Fruit fly (Drosophila melanogaster): Measurements from ENCODE around the gene CG9636.
A peak's percentile ranks its signal among the peaks of the same experiment; 100 is the strongest.

The CG9636 gene

DNA sequence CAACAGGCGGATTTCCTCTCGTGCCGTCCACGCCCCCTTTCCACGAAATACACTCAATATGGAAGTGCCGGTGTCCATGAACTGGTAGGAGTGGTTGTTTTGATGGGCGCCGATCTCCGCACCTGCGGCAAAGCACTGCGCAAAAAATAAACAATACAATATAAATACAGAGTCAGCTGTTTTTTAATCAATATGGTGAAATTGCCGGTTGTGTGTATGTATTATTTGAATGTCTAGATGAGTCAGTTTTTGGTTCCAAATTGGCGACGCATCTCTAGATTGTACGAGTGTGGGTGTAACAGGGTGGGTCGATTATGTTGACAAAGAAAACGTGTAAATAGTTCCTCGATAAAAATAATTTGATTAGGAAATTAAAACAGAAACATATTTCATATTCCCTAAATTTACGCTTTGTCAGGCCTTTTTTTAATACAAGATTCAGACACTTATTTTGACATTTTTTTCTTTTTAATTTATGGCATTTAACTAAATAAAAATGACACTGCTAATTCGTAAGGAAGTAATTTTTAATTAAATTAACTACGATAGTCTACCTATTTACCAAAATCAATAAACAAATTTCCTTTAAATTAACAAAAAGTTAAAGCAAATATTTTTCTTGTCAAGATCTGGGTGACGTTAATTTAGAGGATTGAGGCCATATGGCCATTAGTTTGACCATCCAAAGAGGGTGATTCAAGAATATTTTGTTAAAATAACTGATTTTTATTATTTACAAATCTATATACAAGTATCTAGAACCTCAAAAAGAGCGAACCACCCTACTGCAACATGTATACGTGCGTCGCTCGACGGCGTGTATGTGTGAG is 3.9 kb downstream of the CG9636 start (continued):
- TF ChIP-seq CG14441 (GFP tag; IDR thresholded peaks at IDR 0.05) (peak; percentile 59), CG18619 (GFP tag; optimal IDR thresholded peaks at IDR 0.05) (peak; percentile 95), lbe (GFP tag; optimal IDR thresholded peaks at IDR 0.05) (peak; percentile 56), esg (GFP tag; conservative IDR thresholded peaks at IDR 0.05) (no peak; the same call in none of the 2 replicates), CG3847 (GFP tag; IDR thresholded peaks at IDR 0.05) (peak; percentile 78; the same call in 1 of the 2 replicates), CrebB (tag; optimal IDR thresholded peaks at IDR 0.05) (peak; percentile 29), CG31365 (tag; optimal IDR thresholded peaks at IDR 0.05) (no peak), ara (GFP tag; IDR thresholded peaks at IDR 0.05) (peak; percentile 70), Ada2b (GFP tag; IDR thresholded peaks at IDR 0.05) (peak; percentile 81), CG14860 (GFP tag; IDR thresholded peaks at IDR 0.05; ENCODE audit: partially characterized antibody) (no peak), CG34224 (GFP tag; IDR thresholded peaks at IDR 0.05; ENCODE audit: partially characterized antibody) (no peak), knrl (GFP tag; IDR thresholded peaks at IDR 0.05; ENCODE audit: partially characterized antibody) (no peak), dimm (GFP tag; IDR thresholded peaks at IDR 0.05) (no peak), Mad (GFP tag; optimal IDR thresholded peaks at IDR 0.05) (peak; percentile 72), Hr78 (GFP tag; optimal IDR thresholded peaks at IDR 0.05) (peak in 1 of 2 experiments; percentile 87), sob (GFP tag; IDR thresholded peaks at IDR 0.05) (peak; percentile 72; the same call in 1 of the 2 replicates), Ets65A (GFP tag) (peak; percentile 78), CG7357 (GFP tag; IDR thresholded peaks at IDR 0.05) (peak; percentile 76; the same call in 2 of the 3 replicates), h (optimal IDR thresholded peaks at IDR 0.05) (no peak), CG7745 (tag; optimal IDR thresholded peaks at IDR 0.05) (no peak), az2 (GFP tag; optimal IDR thresholded peaks at IDR 0.05) (peak; percentile 91), CG11723 (GFP tag; optimal IDR thresholded peaks at IDR 0.05) (peak; percentile 89), nom (GFP tag; optimal IDR thresholded peaks at IDR 0.05) (peak; percentile 79), CG2202 (tag; optimal IDR thresholded peaks at IDR 0.05) (peak; percentile 51), CG12659 (GFP tag; optimal IDR thresholded peaks at IDR 0.05) (peak; percentile 95), ham (GFP tag; IDR thresholded peaks at IDR 0.05) (no peak), tx (GFP tag; optimal IDR thresholded peaks at IDR 0.05) (peak; percentile 71), Xbp1 (GFP tag; optimal IDR thresholded peaks at IDR 0.05) (peak; percentile 87), sr (GFP tag; IDR thresholded peaks at IDR 0.05) (peak; percentile 11; the same call in 2 of the 3 replicates), pfk (GFP tag; optimal IDR thresholded peaks at IDR 0.05) (no peak), D19B (GFP tag; optimal IDR thresholded peaks at IDR 0.05) (peak; percentile 83), kay (GFP tag; optimal IDR thresholded peaks at IDR 0.05) (peak; percentile 81), CG4328 (GFP tag; optimal IDR thresholded peaks at IDR 0.05) (peak; percentile 93), CG15479 (GFP tag; optimal IDR thresholded peaks at IDR 0.05) (no peak), NFAT (GFP tag; IDR thresholded peaks at IDR 0.05) (peak; percentile 46), hth (optimal IDR thresholded peaks at IDR 0.05) (no peak), CG3726 (GFP tag; IDR thresholded peaks at IDR 0.05) (peak; percentile 62; the same call in 1 of the 3 replicates), Gug (GFP tag; IDR thresholded peaks at IDR 0.05) (peak; percentile 18; the same call in 2 of the 4 replicates), Bdp1 (GFP tag; optimal IDR thresholded peaks at IDR 0.05) (peak; percentile 59), pita (GFP tag; optimal IDR thresholded peaks at IDR 0.05) (no peak), dmrt11E (tag; optimal IDR thresholded peaks at IDR 0.05) (peak; percentile 80), yki (optimal IDR thresholded peaks at IDR 0.05) (no peak), CoRest (tag; optimal IDR thresholded peaks at IDR 0.05) (peak; percentile 97), CG4424 (GFP tag; optimal IDR thresholded peaks at IDR 0.05) (peak; percentile 93), Atf3 (GFP tag; optimal IDR thresholded peaks at IDR 0.05) (peak; percentile 53), CG15696 (tag; optimal IDR thresholded peaks at IDR 0.05) (peak; percentile 80), bbx (GFP tag; IDR thresholded peaks at IDR 0.05; ENCODE audit: partially characterized antibody) (no peak), z (GFP tag; IDR thresholded peaks at IDR 0.05) (no peak), cwo (GFP tag; optimal IDR thresholded peaks at IDR 0.05) (peak; percentile 87)

Data from whole organism, embryonic.